3 fruit fly cellular contexts compared by ENCODE assay signal in the genomic region with DNA sequence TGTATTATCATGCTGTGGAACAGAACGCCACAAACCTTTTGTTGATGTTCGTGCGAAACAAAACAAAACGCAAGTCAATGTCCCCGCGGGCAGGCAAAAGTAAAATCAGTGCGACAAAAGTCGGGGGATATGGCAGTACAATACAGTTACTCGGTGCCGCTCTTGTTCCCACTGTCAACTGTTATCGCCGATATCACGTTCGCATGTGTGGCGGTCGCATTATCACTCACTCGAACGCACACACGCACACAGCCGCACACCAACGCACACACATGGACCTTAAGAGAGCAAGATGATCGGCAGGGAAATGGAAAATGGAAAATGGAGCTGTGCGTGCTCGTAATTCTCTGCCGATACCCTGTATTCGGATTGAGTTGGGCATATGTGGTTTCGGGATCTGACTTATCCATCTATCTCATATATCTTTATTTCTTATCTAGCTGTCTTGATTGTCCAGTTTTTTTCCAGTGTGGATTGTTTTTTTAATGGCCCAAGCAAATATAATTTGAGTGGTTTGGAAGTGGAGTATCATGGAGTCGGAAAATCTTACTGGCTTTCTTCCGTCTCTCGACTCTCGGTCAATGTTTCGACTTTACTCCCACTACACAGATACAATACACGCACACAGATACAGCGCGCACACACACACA.
TF ChIP-seq lines count a peak whose summit lies in the region.

No protein-coding gene starts in this region.

TF ChIP-seq in whole organism, embryonic, 481 proteins besides CTCF, POLR2A, EP300 and RAD21 (continued from another document and continues in another):
- TF ChIP-seq ato (GFP tag; IDR thresholded peaks at IDR 0.05; lab: Robert Waterston, UW; ENCODE audit: partially characterized antibody) (no peak), CG17385 (GFP tag; optimal IDR thresholded peaks at IDR 0.05; lab: Kevin White, UChicago) (peak; percentile 66), CG7928 (GFP tag; optimal IDR thresholded peaks at IDR 0.05; lab: Kevin White, UChicago) (no peak), Jarid2 (GFP tag; optimal IDR thresholded peaks at IDR 0.05; lab: Kevin White, UChicago) (peak; percentile 8), Eip74EF (GFP tag; optimal IDR thresholded peaks at IDR 0.05; lab: Kevin White, UChicago) (no peak), shn (GFP tag; optimal IDR thresholded peaks at IDR 0.05; lab: Kevin White, UChicago) (peak; percentile 78), CG17186 (GFP tag; optimal IDR thresholded peaks at IDR 0.05; lab: Kevin White, UChicago) (peak; percentile 58), CG17612 (GFP tag; IDR thresholded peaks at IDR 0.05; lab: Robert Waterston, UW) (no peak), ATbp (GFP tag; optimal IDR thresholded peaks at IDR 0.05; lab: Kevin White, UChicago) (peak; percentile 91), CG11093 (GFP tag; IDR thresholded peaks at IDR 0.05; lab: Robert Waterston, UW) (peak; percentile 83), NC2β (GFP tag; optimal IDR thresholded peaks at IDR 0.05; lab: Kevin White, UChicago) (peak; percentile 90), Antp (GFP tag; optimal IDR thresholded peaks at IDR 0.05; lab: Kevin White, UChicago) (peak; percentile 88), CG12219 (GFP tag; optimal IDR thresholded peaks at IDR 0.05; lab: Kevin White, UChicago) (peak; percentile 39), prd (optimal IDR thresholded peaks at IDR 0.05; lab: Kevin White, UChicago) (no peak), prd (GFP tag; IDR thresholded peaks at IDR 0.05; lab: Robert Waterston, UW) (peak; percentile 89), Oli (tag; optimal IDR thresholded peaks at IDR 0.05; lab: Kevin White, UChicago) (peak; percentile 74), sob (GFP tag; IDR thresholded peaks at IDR 0.05; lab: Robert Waterston, UW) (peak; percentile 48; the same call in 1 of the 2 replicates), CG1792 (GFP tag; optimal IDR thresholded peaks at IDR 0.05; lab: Kevin White, UChicago) (peak; percentile 63), CG14710 (tag; optimal IDR thresholded peaks at IDR 0.05; lab: Kevin White, UChicago) (peak; percentile 88), CG15073 (GFP tag; optimal IDR thresholded peaks at IDR 0.05; lab: Kevin White, UChicago) (peak; percentile 41), gsb-n (tag; optimal IDR thresholded peaks at IDR 0.05; lab: Kevin White, UChicago) (peak; percentile 82), HHEX (GFP tag; optimal IDR thresholded peaks at IDR 0.05; lab: Kevin White, UChicago) (peak; percentile 68), tx (GFP tag; optimal IDR thresholded peaks at IDR 0.05; lab: Kevin White, UChicago) (peak; percentile 74), pfk (GFP tag; optimal IDR thresholded peaks at IDR 0.05; lab: Kevin White, UChicago) (no peak), CG6683 (GFP tag; optimal IDR thresholded peaks at IDR 0.05; lab: Kevin White, UChicago) (no peak), CG13296 (GFP tag; optimal IDR thresholded peaks at IDR 0.05; lab: Kevin White, UChicago) (no peak), Ets97D (GFP tag; optimal IDR thresholded peaks at IDR 0.05; lab: Kevin White, UChicago) (peak; percentile 28), CG4854 (GFP tag; optimal IDR thresholded peaks at IDR 0.05; lab: Kevin White, UChicago) (no peak), CG33213 (GFP tag; optimal IDR thresholded peaks at IDR 0.05; lab: Kevin White, UChicago) (peak; percentile 75), slp2 (GFP tag; optimal IDR thresholded peaks at IDR 0.05; lab: Kevin White, UChicago) (peak; percentile 88), CG14014 (GFP tag; IDR thresholded peaks at IDR 0.05; lab: Robert Waterston, UW) (no peak), cg (GFP tag; optimal IDR thresholded peaks at IDR 0.05; lab: Kevin White, UChicago) (peak; percentile 75), her (GFP tag; optimal IDR thresholded peaks at IDR 0.05; lab: Kevin White, UChicago) (no peak), sug (tag; optimal IDR thresholded peaks at IDR 0.05; lab: Kevin White, UChicago) (no peak), CG9817 (tag; optimal IDR thresholded peaks at IDR 0.05; lab: Kevin White, UChicago) (peak; percentile 10), Drgx (GFP tag; IDR thresholded peaks at IDR 0.05; lab: Robert Waterston, UW) (peak; percentile 87), lola (GFP tag; optimal IDR thresholded peaks at IDR 0.05; lab: Kevin White, UChicago) (peak in 1 of 3 experiments; percentile 83), PHDP (tag; optimal IDR thresholded peaks at IDR 0.05; lab: Kevin White, UChicago) (peak; percentile 77), CG15514 (GFP tag; optimal IDR thresholded peaks at IDR 0.05; lab: Kevin White, UChicago) (no peak), tio (GFP tag; optimal IDR thresholded peaks at IDR 0.05; lab: Kevin White, UChicago) (peak; percentile 78), CG12071 (GFP tag; optimal IDR thresholded peaks at IDR 0.05; lab: Kevin White, UChicago) (peak; percentile 38)

TF ChIP-seq in whole organism, prepupa, 60 proteins besides CTCF, POLR2A, EP300 and RAD21 (continued from another document):
- TF ChIP-seq Met (GFP tag; optimal IDR thresholded peaks at IDR 0.05; lab: Kevin White, UChicago): peak; percentile 75
- peak; percentile 68 for TF ChIP-seq fd59A (GFP tag; optimal IDR thresholded peaks at IDR 0.05; lab: Kevin White, UChicago)
- no peak for TF ChIP-seq CG1621 (tag; optimal IDR thresholded peaks at IDR 0.05; lab: Kevin White, UChicago)
- peak; percentile 54 to 71 for TF ChIP-seq ss (GFP tag; optimal IDR thresholded peaks at IDR 0.05; lab: Kevin White, UChicago)
- TF ChIP-seq salr (GFP tag; optimal IDR thresholded peaks at IDR 0.05; lab: Kevin White, UChicago): peak; percentile 66 to 79
- TF ChIP-seq esn (GFP tag; optimal IDR thresholded peaks at IDR 0.05; lab: Kevin White, UChicago): peak; percentile 80
- peak; percentile 64 for TF ChIP-seq CG9139 (GFP tag; optimal IDR thresholded peaks at IDR 0.05; lab: Kevin White, UChicago)
- peak; percentile 48 for TF ChIP-seq CG8632 (GFP tag; optimal IDR thresholded peaks at IDR 0.05; lab: Kevin White, UChicago)
- peak; percentile 68 for TF ChIP-seq Ets96B (tag; optimal IDR thresholded peaks at IDR 0.05; lab: Kevin White, UChicago)
- TF ChIP-seq Lpt (GFP tag; optimal IDR thresholded peaks at IDR 0.05; lab: Kevin White, UChicago): peak; percentile 89
- TF ChIP-seq OdsH (GFP tag; optimal IDR thresholded peaks at IDR 0.05; lab: Kevin White, UChicago): peak; percentile 91
- TF ChIP-seq CG6163 (GFP tag; IDR thresholded peaks at IDR 0.05; lab: Robert Waterston, UW): peak; percentile 89
- peak; percentile 81 for TF ChIP-seq Eip93F (GFP tag; optimal IDR thresholded peaks at IDR 0.05; lab: Kevin White, UChicago)
- peak; percentile 88 for TF ChIP-seq acj6 (GFP tag; optimal IDR thresholded peaks at IDR 0.05; lab: Kevin White, UChicago)
- TF ChIP-seq CG10631 (GFP tag; optimal IDR thresholded peaks at IDR 0.05; lab: Kevin White, UChicago): peak; percentile 87
- TF ChIP-seq Sox102F (GFP tag; optimal IDR thresholded peaks at IDR 0.05; lab: Kevin White, UChicago): peak; percentile 76
- TF ChIP-seq CG7368 (GFP tag; optimal IDR thresholded peaks at IDR 0.05; lab: Kevin White, UChicago): peak; percentile 86
- peak; percentile 90 for TF ChIP-seq Sox14 (GFP tag; optimal IDR thresholded peaks at IDR 0.05; lab: Kevin White, UChicago)
- TF ChIP-seq CG3032 (tag; optimal IDR thresholded peaks at IDR 0.05; lab: Kevin White, UChicago): peak; percentile 72
- peak; percentile 57 for TF ChIP-seq vri (GFP tag; optimal IDR thresholded peaks at IDR 0.05; lab: Kevin White, UChicago)
- TF ChIP-seq CG11294 (GFP tag; IDR thresholded peaks at IDR 0.05; lab: Robert Waterston, UW): peak; percentile 68
- peak; percentile 81 for TF ChIP-seq lz (GFP tag; optimal IDR thresholded peaks at IDR 0.05; lab: Kevin White, UChicago)
- peak; percentile 77 for TF ChIP-seq CG34406 (GFP tag; optimal IDR thresholded peaks at IDR 0.05; lab: Kevin White, UChicago)
- peak; percentile 94 for TF ChIP-seq Hr4 (GFP tag; optimal IDR thresholded peaks at IDR 0.05; lab: Kevin White, UChicago)
- TF ChIP-seq CG6854 (GFP tag; optimal IDR thresholded peaks at IDR 0.05; lab: Kevin White, UChicago): peak; percentile 28
- peak; percentile 91 for TF ChIP-seq CG32006 (GFP tag; optimal IDR thresholded peaks at IDR 0.05; lab: Kevin White, UChicago)
- TF ChIP-seq Eip75B (GFP tag; optimal IDR thresholded peaks at IDR 0.05; lab: Kevin White, UChicago): peak; percentile 86
- peak; percentile 64 for TF ChIP-seq CG11902 (GFP tag; optimal IDR thresholded peaks at IDR 0.05; lab: Kevin White, UChicago)
- peak; percentile 70 for TF ChIP-seq CG6808 (GFP tag; optimal IDR thresholded peaks at IDR 0.05; lab: Kevin White, UChicago)
- peak; percentile 91 for TF ChIP-seq CG6276 (GFP tag; optimal IDR thresholded peaks at IDR 0.05; lab: Kevin White, UChicago)
- peak; percentile 92 for TF ChIP-seq CG15336 (GFP tag; IDR thresholded peaks at IDR 0.05; lab: Robert Waterston, UW)
- TF ChIP-seq CG8319 (GFP tag; optimal IDR thresholded peaks at IDR 0.05; lab: Kevin White, UChicago): peak; percentile 67
- peak; percentile 88 for TF ChIP-seq CG3919 (GFP tag; optimal IDR thresholded peaks at IDR 0.05; lab: Kevin White, UChicago)
- TF ChIP-seq eg (GFP tag; IDR thresholded peaks at IDR 0.05; lab: Robert Waterston, UW): peak; percentile 89
- TF ChIP-seq Blimp-1 (GFP tag; optimal IDR thresholded peaks at IDR 0.05; lab: Kevin White, UChicago): no peak
- peak; percentile 85 for TF ChIP-seq Hr39 (GFP tag; optimal IDR thresholded peaks at IDR 0.05; lab: Kevin White, UChicago)
- TF ChIP-seq Eip78C (GFP tag; lab: Kevin White, UChicago): peak; percentile 95
- peak; percentile 78 for TF ChIP-seq CG4318 (GFP tag; optimal IDR thresholded peaks at IDR 0.05; lab: Kevin White, UChicago)
- peak; percentile 89 for TF ChIP-seq pdm3 (GFP tag; optimal IDR thresholded peaks at IDR 0.05; lab: Kevin White, UChicago)
- TF ChIP-seq Sox15 (GFP tag; optimal IDR thresholded peaks at IDR 0.05; lab: Kevin White, UChicago): peak; percentile 64

TF ChIP-seq in whole organism, wandering third instar larva, 38 proteins besides CTCF, POLR2A, EP300 and RAD21 (continued from another document):
- no peak for TF ChIP-seq dsf (GFP tag; optimal IDR thresholded peaks at IDR 0.05; lab: Kevin White, UChicago; ENCODE audit: borderline replicate concordance)
- TF ChIP-seq brk (GFP tag; optimal IDR thresholded peaks at IDR 0.05; lab: Kevin White, UChicago): no peak
- TF ChIP-seq dl (GFP tag; optimal IDR thresholded peaks at IDR 0.05; lab: Kevin White, UChicago; ENCODE audit: insufficient read depth in 1 of 2, partially characterized antibody in 2 of 2): no peak
- no peak for TF ChIP-seq lola (GFP tag; optimal IDR thresholded peaks at IDR 0.05; lab: Kevin White, UChicago)
- peak; percentile 17 for TF ChIP-seq psq (GFP tag; optimal IDR thresholded peaks at IDR 0.05; lab: Kevin White, UChicago)
- peak; percentile 18 for TF ChIP-seq fru (GFP tag; optimal IDR thresholded peaks at IDR 0.05; lab: Kevin White, UChicago)
- peak; percentile 36 for TF ChIP-seq sage (GFP tag; optimal IDR thresholded peaks at IDR 0.05; lab: Kevin White, UChicago)
- no peak for TF ChIP-seq Myc (optimal IDR thresholded peaks at IDR 0.05; lab: Kevin White, UChicago)
- no peak for TF ChIP-seq Mio (GFP tag; optimal IDR thresholded peaks at IDR 0.05; lab: Kevin White, UChicago)
- TF ChIP-seq Vsx2 (GFP tag; optimal IDR thresholded peaks at IDR 0.05; lab: Kevin White, UChicago; ENCODE audit: partially characterized antibody): no peak
- TF ChIP-seq CG9705 (GFP tag; optimal IDR thresholded peaks at IDR 0.05; lab: Kevin White, UChicago): no peak
